Fruit fly (Drosophila melanogaster) whole organism, embryonic: ENCODE results near the gene Sodh2.

Experiments used
- Ada2b ChIP-seq: fragments of 200-800 bp; sonication (Bioruptor generic); IDR thresholded peaks from 2 replicates; pipeline ENCODE4 v1.3.6; 2022; ENCODE audit warnings: missing biosample characterization, missing genetic modification characterization
- Antp ChIP-seq: fragments of 200-800 bp; sonication (Bioruptor generic); optimal IDR thresholded peaks from 3 replicates; lab custom pipeline; 2016; ENCODE audit warnings: missing biosample characterization, missing genetic modification characterization
- Atf-2 ChIP-seq: fragments of 200-800 bp; sonication (Bioruptor generic); optimal IDR thresholded peaks from 2 replicates; lab custom pipeline; 2016; ENCODE audit warnings: missing biosample characterization, missing genetic modification characterization
- Atf6 ChIP-seq: fragments of 200-800 bp; sonication (Bioruptor generic); IDR thresholded peaks from 2 replicates; pipeline ENCODE4 v1.3.6; 2022; ENCODE audit warnings: missing biosample characterization, missing genetic modification characterization
- Awh ChIP-seq: fragments of 200-800 bp; sonication (Bioruptor generic); IDR thresholded peaks from 2 replicates; pipeline ENCODE4, ENCODE4 v1.3.6; 2022; ENCODE audit warnings: missing biosample characterization, missing genetic modification characterization
- B-H1 ChIP-seq: fragments of 200-800 bp; sonication (Bioruptor generic); IDR thresholded peaks from 3 replicates; pipeline ENCODE4 v1.3.6; 2022; ENCODE audit warnings: missing biosample characterization, missing genetic modification characterization
- CG10274 ChIP-seq: fragments of 200-800 bp; sonication (Bioruptor generic); optimal IDR thresholded peaks from 3 replicates; lab custom pipeline; 2017; ENCODE audit warnings: missing biosample characterization, mild to moderate bottlenecking, missing genetic modification characterization
- CG10366 ChIP-seq: fragments of 200-800 bp; sonication (Bioruptor generic); IDR thresholded peaks from 2 replicates; pipeline ENCODE4 v1.3.6; 2022; ENCODE audit warnings: missing biosample characterization, missing genetic modification characterization
- CG10654 ChIP-seq: fragments of 200-800 bp; sonication (Bioruptor generic); optimal IDR thresholded peaks from 2 replicates; lab custom pipeline; 2016; ENCODE audit warnings: missing biosample characterization, missing genetic modification characterization
- CG11247 ChIP-seq: fragments of 200-800 bp; sonication (Bioruptor generic); IDR thresholded peaks from 2 replicates; pipeline ENCODE4 v1.3.6; 2022; ENCODE audit warnings: missing biosample characterization, missing genetic modification characterization
- CG12299 ChIP-seq: fragments of 200-800 bp; sonication (Bioruptor generic); optimal IDR thresholded peaks from 2 replicates; lab custom pipeline; 2018; ENCODE audit warnings: missing biosample characterization, mild to moderate bottlenecking, missing genetic modification characterization
- CG12659 ChIP-seq: fragments of 200-800 bp; sonication (Bioruptor generic); optimal IDR thresholded peaks from 3 replicates; lab custom pipeline; 2017; ENCODE audit warnings: mild to moderate bottlenecking, missing biosample characterization, missing genetic modification reagents, missing genetic modification characterization
- CG12744 ChIP-seq: fragments of 200-800 bp; sonication (Bioruptor generic); optimal IDR thresholded peaks from 2 replicates; lab custom pipeline; 2016; ENCODE audit warnings: missing biosample characterization, missing genetic modification characterization
- CG13624 ChIP-seq: fragments of 200-800 bp; sonication (Bioruptor generic); optimal IDR thresholded peaks from 2 replicates; lab custom pipeline; 2016; ENCODE audit warnings: missing biosample characterization, missing genetic modification characterization
- CG14441 ChIP-seq: fragments of 200-800 bp; sonication (Bioruptor generic); IDR thresholded peaks from 2 replicates; pipeline ENCODE4 v1.3.6; 2022; ENCODE audit warnings: missing biosample characterization, missing genetic modification characterization
- CG17802 ChIP-seq: fragments of 200-800 bp; sonication (Bioruptor generic); optimal IDR thresholded peaks from 2 replicates; lab custom pipeline; 2018; ENCODE audit warnings: missing biosample characterization, mild to moderate bottlenecking, missing genetic modification characterization, moderate library complexity
- CG18619 ChIP-seq: fragments of 200-800 bp; sonication (Bioruptor generic); optimal IDR thresholded peaks from 3 replicates; lab custom pipeline; 2017; ENCODE audit warnings: missing biosample characterization, mild to moderate bottlenecking, missing genetic modification characterization
- CG30020 ChIP-seq: fragments of 200-800 bp; optimal IDR thresholded peaks from 2 replicates; lab custom pipeline; 2019; ENCODE audit warnings: missing biosample characterization, mild to moderate bottlenecking, missing genetic modification characterization, moderate library complexity
- CG31224 ChIP-seq: fragments of 200-800 bp; sonication (Bioruptor generic); IDR thresholded peaks from 2 replicates; pipeline ENCODE4 v1.3.6; 2022; ENCODE audit warnings: missing biosample characterization, missing genetic modification characterization
- CG31441 ChIP-seq: fragments of 200-800 bp; sonication (Bioruptor generic); IDR thresholded peaks from 2 replicates; pipeline ENCODE4 v1.3.6; 2022; ENCODE audit warnings: missing biosample characterization, missing genetic modification characterization
- CG32767 ChIP-seq: fragments of 200-800 bp; sonication (Bioruptor generic); IDR thresholded peaks from 2 replicates; pipeline ENCODE4 v1.3.6; 2022; ENCODE audit warnings: missing biosample characterization, missing genetic modification characterization
- CG4404 ChIP-seq: fragments of 200-800 bp; sonication (Bioruptor generic); IDR thresholded peaks from 2 replicates; pipeline ENCODE4 v1.3.6; 2022; ENCODE audit warnings: missing biosample characterization, missing genetic modification characterization
- CG4730 ChIP-seq: fragments of 200-800 bp; sonication (Bioruptor generic); IDR thresholded peaks from 2 replicates; pipeline ENCODE4 v1.3.6; 2022; ENCODE audit warnings: missing biosample characterization, missing genetic modification characterization
- CG6813 ChIP-seq: fragments of 200-800 bp; sonication (Bioruptor generic); optimal IDR thresholded peaks from 2 replicates; lab custom pipeline; 2017; ENCODE audit warnings: missing biosample characterization, missing genetic modification characterization, mild to moderate bottlenecking, moderate library complexity, missing genetic modification reagents
- CG7372 ChIP-seq: fragments of 200-800 bp; sonication (Bioruptor generic); IDR thresholded peaks from 2 replicates; pipeline ENCODE4 v1.3.6; 2022; ENCODE audit warnings: missing biosample characterization, missing genetic modification characterization
- CG7928 ChIP-seq: fragments of 200-800 bp; sonication (Bioruptor generic); optimal IDR thresholded peaks from 2 replicates; lab custom pipeline; 2017; ENCODE audit warnings: missing biosample characterization, mild to moderate bottlenecking, missing genetic modification characterization
- CG8359 ChIP-seq: fragments of 200-800 bp; sonication (Bioruptor generic); optimal IDR thresholded peaks from 2 replicates; lab custom pipeline; 2017; ENCODE audit warnings: missing biosample characterization, mild to moderate bottlenecking, missing genetic modification characterization, borderline replicate concordance
- CG8388 ChIP-seq: fragments of 200-800 bp; sonication (Bioruptor generic); optimal IDR thresholded peaks from 2 replicates; lab custom pipeline; 2019; ENCODE audit warnings: missing biosample characterization, mild to moderate bottlenecking, missing genetic modification characterization, moderate library complexity
- CG9437 ChIP-seq: fragments of 200-800 bp; sonication (Bioruptor generic); optimal IDR thresholded peaks from 2 replicates; lab custom pipeline; 2018; ENCODE audit warnings: missing biosample characterization, mild to moderate bottlenecking, missing genetic modification characterization
- D19A ChIP-seq: fragments of 200-800 bp; optimal IDR thresholded peaks from 3 replicates; lab custom pipeline; 2019; ENCODE audit warnings: missing biosample characterization, mild to moderate bottlenecking, missing genetic modification characterization, moderate library complexity
- Dp ChIP-seq: fragments of 200-800 bp; sonication (Bioruptor generic); optimal IDR thresholded peaks from 2 replicates; lab custom pipeline; 2018; ENCODE audit warnings: missing biosample characterization, mild to moderate bottlenecking, missing genetic modification characterization, moderate library complexity
- ERR ChIP-seq: fragments of 200-800 bp; sonication (Bioruptor generic); optimal IDR thresholded peaks from 2 replicates; lab custom pipeline; 2016; ENCODE audit warnings: missing biosample characterization, missing genetic modification characterization
- HHEX ChIP-seq: fragments of 200-800 bp; sonication (Bioruptor generic); optimal IDR thresholded peaks from 3 replicates; lab custom pipeline; 2017; ENCODE audit warnings: missing biosample characterization, mild to moderate bottlenecking, missing genetic modification characterization, missing genetic modification reagents
- HLH54F ChIP-seq: fragments of 200-800 bp; sonication (Bioruptor generic); optimal IDR thresholded peaks from 3 replicates; lab custom pipeline; 2016; ENCODE audit warnings: missing biosample characterization, missing genetic modification characterization
- Mad ChIP-seq: fragments of 200-800 bp; sonication (Bioruptor generic); optimal IDR thresholded peaks from 2 replicates; lab custom pipeline; 2016; ENCODE audit warnings: missing biosample characterization, missing genetic modification characterization
- Ravus ChIP-seq: fragments of 200-800 bp; sonication (Bioruptor generic); IDR thresholded peaks from 2 replicates; pipeline ENCODE4 v1.3.6; 2022; ENCODE audit warnings: missing biosample characterization, missing genetic modification characterization
- Scr ChIP-seq: fragments of 200-800 bp; sonication (Bioruptor generic); IDR thresholded peaks from 2 replicates; pipeline ENCODE4 v1.3.6; 2022; ENCODE audit warnings: missing biosample characterization, missing genetic modification characterization; ENCODE audit not compliant: partially characterized antibody
- Taf1 ChIP-seq: fragments of 200-800 bp; sonication (Bioruptor generic); IDR thresholded peaks from 2 replicates; pipeline ENCODE4 v1.3.6; 2022; ENCODE audit warnings: missing biosample characterization, missing genetic modification characterization
- Xbp1 ChIP-seq: fragments of 200-800 bp; sonication (Bioruptor generic); optimal IDR thresholded peaks from 3 replicates; lab custom pipeline; 2016; ENCODE audit warnings: missing biosample characterization, mild to moderate bottlenecking, missing genetic modification characterization
- ap ChIP-seq: fragments of 200-800 bp; sonication (Bioruptor generic); IDR thresholded peaks from 2 replicates; pipeline ENCODE4 v1.3.6; 2022; ENCODE audit warnings: missing biosample characterization, missing genetic modification characterization
- crol ChIP-seq: fragments of 200-800 bp; sonication (Bioruptor generic); IDR thresholded peaks from 2 replicates; pipeline ENCODE4 v1.3.6; 2022; ENCODE audit warnings: missing biosample characterization, missing genetic modification characterization
- fru ChIP-seq: fragments of >200 bp; optimal IDR thresholded peaks from 2 replicates; lab custom pipeline; 2017
- grau ChIP-seq: fragments of 200-800 bp; optimal IDR thresholded peaks from 3 replicates; lab custom pipeline; 2019; ENCODE audit warnings: missing biosample characterization, mild to moderate bottlenecking, missing genetic modification characterization, moderate library complexity
- her ChIP-seq: fragments of 200-800 bp; sonication (Bioruptor generic); optimal IDR thresholded peaks from 2 replicates; lab custom pipeline; 2016; ENCODE audit warnings: missing biosample characterization, missing genetic modification characterization
- odd ChIP-seq: fragments of 200-800 bp; sonication (Bioruptor generic); optimal IDR thresholded peaks from 2 replicates; lab custom pipeline; 2017; ENCODE audit warnings: missing biosample characterization, mild to moderate bottlenecking, missing genetic modification characterization
- schlank ChIP-seq: fragments of 200-800 bp; sonication (Bioruptor generic); optimal IDR thresholded peaks from 2 replicates; lab custom pipeline; 2018; ENCODE audit warnings: missing biosample characterization, mild to moderate bottlenecking, missing genetic modification characterization
- seq ChIP-seq: fragments of 200-800 bp; sonication (Bioruptor generic); IDR thresholded peaks from 2 replicates; pipeline ENCODE4 v1.3.6; 2022; ENCODE audit warnings: missing biosample characterization, missing genetic modification characterization
- shn ChIP-seq: fragments of 200-800 bp; sonication (Bioruptor generic); optimal IDR thresholded peaks from 3 replicates; lab custom pipeline; 2016; ENCODE audit warnings: missing biosample characterization, missing genetic modification characterization
- sisA ChIP-seq: fragments of 200-800 bp; sonication (Bioruptor generic); IDR thresholded peaks from 2 replicates; pipeline ENCODE4 v1.3.6; 2022; ENCODE audit warnings: missing biosample characterization, missing genetic modification characterization
- tna ChIP-seq: fragments of 200-800 bp; sonication (Bioruptor generic); IDR thresholded peaks from 2 replicates; pipeline ENCODE4 v1.3.6; 2022; ENCODE audit warnings: missing biosample characterization, missing genetic modification characterization; ENCODE audit not compliant: partially characterized antibody
- toy ChIP-seq: fragments of 200-800 bp; sonication (Bioruptor generic); IDR thresholded peaks from 2 replicates; pipeline ENCODE4 v1.3.6; 2022; ENCODE audit warnings: missing biosample characterization, missing genetic modification characterization
- trh ChIP-seq: fragments of 200-800 bp; sonication (Bioruptor generic); optimal IDR thresholded peaks from 2 replicates; lab custom pipeline; 2016; ENCODE audit warnings: missing biosample characterization, missing genetic modification characterization
- vnd ChIP-seq: fragments of 200-800 bp; sonication (Bioruptor generic); IDR thresholded peaks from 3 replicates; pipeline ENCODE4 v1.3.6; 2022; ENCODE audit warnings: missing biosample characterization, missing genetic modification characterization; ENCODE audit not compliant: partially characterized antibody

The Sodh2 gene

DNA sequence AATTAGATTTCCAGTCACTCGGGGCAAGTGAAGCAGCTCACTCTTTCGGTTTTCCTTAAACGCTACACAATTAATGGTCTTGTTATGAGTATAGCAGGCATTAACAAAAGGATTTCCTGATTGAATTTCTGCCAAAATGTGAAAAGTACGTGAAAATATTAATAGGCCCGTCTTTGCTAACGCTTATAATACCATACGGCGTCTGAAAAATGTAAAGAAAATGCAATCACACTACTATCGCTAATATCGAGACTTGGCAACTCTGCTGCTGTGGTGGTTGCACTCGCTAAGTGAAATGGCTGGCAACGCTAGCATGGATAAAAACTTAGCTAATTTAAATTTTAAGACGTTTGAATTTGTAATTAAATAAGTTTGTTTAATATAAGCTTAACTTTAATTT is 17.1 kb downstream of the Sodh2 start, which contains the start of gene CG6621 (continued):
- TF ChIP-seq CG10274 (GFP tag; lab: Kevin White, UChicago) (no peak), toy (GFP tag; lab: Robert Waterston, UW) (no peak), CG4730 (GFP tag; lab: Robert Waterston, UW) (no peak), CG14441 (GFP tag; lab: Robert Waterston, UW) (no peak), CG10654 (GFP tag; lab: Kevin White, UChicago) (no peak), CG12744 (peak; percentile 34), HHEX (no peak), Antp (GFP tag; lab: Kevin White, UChicago) (no peak), Mad (peak; percentile 40), seq (GFP tag; lab: Robert Waterston, UW) (no peak), CG7928 (GFP tag; lab: Kevin White, UChicago) (peak; percentile 31), CG7372 (GFP tag; lab: Robert Waterston, UW) (no peak), Xbp1 (GFP tag; lab: Kevin White, UChicago) (no peak), CG13624 (GFP tag; lab: Kevin White, UChicago) (no peak), Scr (peak; percentile 65), Ada2b (GFP tag; lab: Robert Waterston, UW) (no peak), CG9437 (GFP tag; lab: Kevin White, UChicago) (no peak), Atf-2 (GFP tag; lab: Kevin White, UChicago) (no peak), crol (GFP tag; lab: Robert Waterston, UW) (no peak), trh (GFP tag; lab: Kevin White, UChicago) (no peak), Dp (GFP tag; lab: Kevin White, UChicago) (peak; percentile 73), odd (GFP tag; lab: Kevin White, UChicago) (no peak), Awh (no peak), CG18619 (GFP tag; lab: Kevin White, UChicago) (no peak), ap (GFP tag; lab: Robert Waterston, UW) (no peak), her (GFP tag; lab: Kevin White, UChicago) (no peak), CG8388 (GFP tag; lab: Kevin White, UChicago) (no peak), CG32767 (no peak), Ravus (no peak), fru (lab: Kevin White, UChicago) (no peak), schlank (no peak), CG11247 (GFP tag; lab: Robert Waterston, UW) (no peak), CG8359 (GFP tag; lab: Kevin White, UChicago) (no peak), CG17802 (tag; lab: Kevin White, UChicago) (no peak), CG10366 (no peak), D19A (tag; lab: Kevin White, UChicago) (no peak), CG31441 (GFP tag; lab: Robert Waterston, UW) (no peak), grau (tag; lab: Kevin White, UChicago) (no peak), CG31224 (GFP tag; lab: Robert Waterston, UW) (no peak), shn (no peak), B-H1 (GFP tag; lab: Robert Waterston, UW) (no peak), CG4404 (no peak), vnd (peak; percentile 37; the same call in 1 of the 3 replicates), Atf6 (GFP tag; lab: Robert Waterston, UW) (no peak), tna (GFP tag; lab: Robert Waterston, UW) (no peak; the same call in 1 of the 2 replicates), CG12299 (tag; lab: Kevin White, UChicago) (no peak), sisA (GFP tag; lab: Robert Waterston, UW) (no peak), HLH54F (GFP tag; lab: Kevin White, UChicago) (peak; percentile 10), CG30020 (tag; lab: Kevin White, UChicago) (no peak), CG6813 (GFP tag; lab: Kevin White, UChicago) (no peak), Taf1 (GFP tag; lab: Robert Waterston, UW) (no peak), ERR (GFP tag; lab: Kevin White, UChicago) (no peak), CG12659 (GFP tag; lab: Kevin White, UChicago) (peak; percentile 77)
